Worm (Caenorhabditis elegans) whole organism, L4 larva: ENCODE results near the gene F59E12.15.

Experiments used
- aly-2 ChIP-seq: sonication (generic microtip); optimal IDR thresholded peaks from 2 replicates; lab custom pipeline; 2018; ENCODE audit warnings: missing biosample characterization, missing genetic modification characterization
- ama-1 ChIP-seq: fragments of 150-350 bp; optimal IDR thresholded peaks from 2 replicates; lab custom pipeline; 2014; ENCODE audit warnings: inconsistent platforms, mixed read lengths
- dmd-9 ChIP-seq: fragments of 200-800 bp; sonication (Bioruptor generic); IDR thresholded peaks from 2 replicates; pipeline ENCODE4 v1.3.6; 2022; ENCODE audit warnings: missing genetic modification reagents, missing genetic modification characterization, missing compliant biosample characterization
- fkh-10 ChIP-seq: fragments of 150-350 bp; optimal IDR thresholded peaks from 2 replicates; lab custom pipeline; 2014; ENCODE audit warnings: missing biosample characterization, missing genetic modification reagents, missing genetic modification characterization
- hlh-11 ChIP-seq: fragments of 200-800 bp; sonication (Bioruptor generic); optimal IDR thresholded peaks from 2 replicates; lab custom pipeline; 2018; ENCODE audit warnings: mild to moderate bottlenecking, missing genetic modification characterization, missing compliant biosample characterization
- lir-3 ChIP-seq: sonication (generic microtip); optimal IDR thresholded peaks from 2 replicates; lab custom pipeline; 2016; ENCODE audit warnings: mild to moderate bottlenecking, missing genetic modification characterization, missing compliant biosample characterization
- mdt-29 ChIP-seq: fragments of 200-800 bp; sonication (Bioruptor generic); IDR thresholded peaks from 2 replicates; pipeline ENCODE4 v1.3.6; 2022; ENCODE audit warnings: missing genetic modification reagents, missing genetic modification characterization, missing compliant biosample characterization
- nhr-11 ChIP-seq: fragments of 150-350 bp; optimal IDR thresholded peaks from 2 replicates; lab custom pipeline; 2014; ENCODE audit warnings: missing biosample characterization, missing genetic modification characterization
- nhr-6 ChIP-seq: fragments of 150-350 bp; optimal IDR thresholded peaks from 2 replicates; lab custom pipeline; 2014; ENCODE audit warnings: missing biosample characterization, missing genetic modification characterization
- pqm-1 ChIP-seq: sonication (generic microtip); optimal IDR thresholded peaks from 2 replicates; lab custom pipeline; 2017; ENCODE audit warnings: missing biosample characterization, missing genetic modification characterization
- ztf-11 ChIP-seq: fragments of 150-350 bp; optimal IDR thresholded peaks from 2 replicates; lab custom pipeline; 2014; ENCODE audit warnings: missing biosample characterization, missing genetic modification characterization

ce11 chrII:5661735-5662177 is 33.6 kb upstream of the F59E12.15 start:
- TF ChIP-seq nhr-6 (tag; lab: Kevin White, UChicago) (peak; percentile 40), aly-2 (no peak), hlh-11 (tag; lab: Kevin White, UChicago) (peak; percentile 87), ztf-11 (tag; lab: Kevin White, UChicago) (peak; percentile 29), ama-1 (peak; percentile 100), mdt-29 (GFP tag; lab: Robert Waterston, UW) (peak; percentile 94), pqm-1 (tag; lab: Kevin White, UChicago) (peak; percentile 11), fkh-10 (peak; percentile 85), nhr-11 (tag; lab: Kevin White, UChicago) (peak; percentile 81), lir-3 (peak; percentile 72), dmd-9 (peak; percentile 80)
